Fruit fly (Drosophila melanogaster): ENCODE results near the gene CG15923.
A peak's percentile ranks its signal among the peaks of the same experiment; 100 is the strongest.

DNA sequence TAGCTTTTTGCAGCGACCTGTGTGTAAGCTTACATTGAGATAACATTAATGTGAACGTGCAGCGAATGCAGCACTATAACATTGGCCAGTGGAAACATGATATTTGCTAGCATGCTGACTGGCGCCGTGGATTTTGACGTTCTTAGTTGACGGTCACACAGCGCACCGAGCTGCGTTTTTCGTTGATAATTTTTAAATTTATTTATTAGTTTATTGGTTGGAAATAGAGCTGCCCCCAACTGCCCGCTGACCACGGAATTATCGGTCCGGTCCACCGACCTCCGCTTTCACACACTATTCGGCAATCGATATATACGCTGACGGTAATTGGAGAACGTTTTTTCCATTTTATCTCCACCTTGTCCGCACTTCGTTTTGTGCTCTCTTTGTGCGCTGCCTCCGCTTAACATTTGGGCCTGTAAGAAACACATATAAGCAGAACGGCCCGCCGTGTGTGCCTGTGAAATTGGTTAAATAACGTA, 5.1 kb upstream of the CG15923 start, which contains the start of gene H:
- TF ChIP-seq CTCF (optimal IDR thresholded peaks at IDR 0.05) (peak in 1 of 2 experiments; percentile 39), CG8478 (optimal IDR thresholded peaks at IDR 0.05) (no peak)
